Fruit fly (Drosophila melanogaster) whole organism, larva: ENCODE measurements around the gene CG6325.

Source experiments
- noc ChIP-seq: fragments of 200-800 bp; sonication (Bioruptor generic); optimal IDR thresholded peaks from 3 replicates; lab custom pipeline; 2019; ENCODE audit warnings: missing biosample characterization, mild to moderate bottlenecking, missing genetic modification characterization, moderate library complexity

CG6325 gene

dm6 chr3R:10370495-10370894 is 36.6 kb downstream of the CG6325 start:
- no peak for TF ChIP-seq noc

- TF ChIP-seq noc = no peak
Measured at dm6 chr3R:10369799-10370198, 37.3 kb downstream of the CG6325 start.

dm6 chr3R:10368251-10368650 is 38.8 kb downstream of the CG6325 start:
- TF ChIP-seq noc = no peak

dm6 chr3R:10364287-10364686 is 42.8 kb downstream of the CG6325 start:
- no peak for TF ChIP-seq noc

- no peak for TF ChIP-seq noc
Measured at dm6 chr3R:10357364-10357676, 49.8 kb downstream of the CG6325 start.

- no peak for TF ChIP-seq noc
Measured at dm6 chr3R:10356563-10357363, 50.3 kb downstream of the CG6325 start.

dm6 chr3R:10355840-10356562 is 51.1 kb downstream of the CG6325 start:
- TF ChIP-seq noc = no peak

dm6 chr3R:10353932-10354703 is 53.0 kb downstream of the CG6325 start:
- no peak for TF ChIP-seq noc
